Worm (Caenorhabditis elegans): ENCODE measurements around the gene rps-1.

rps-1 gene

ce11 chrIII:4491164-4492144 is 15.7 kb downstream of the rps-1 start:
- TF ChIP-seq snpc-4 (tag; optimal IDR thresholded peaks at IDR 0.05) (no peak), ceh-83 (GFP tag; optimal IDR thresholded peaks at IDR 0.05) (peak; percentile 62), cnd-1 (tag; optimal IDR thresholded peaks at IDR 0.05) (peak; percentile 25), sptf-1 (tag; optimal IDR thresholded peaks at IDR 0.05) (peak; percentile 21)

ce11 chrIII:4493008-4493777 is 17.5 kb downstream of the rps-1 start:
- TF ChIP-seq nhr-237 (tag; optimal IDR thresholded peaks at IDR 0.05) (no peak), zip-8 (tag; optimal IDR thresholded peaks at IDR 0.05) (no peak), pha-4 (tag; optimal IDR thresholded peaks at IDR 0.05) (no peak), nhr-28 (tag; optimal IDR thresholded peaks at IDR 0.05) (no peak), snpc-4 (tag; optimal IDR thresholded peaks at IDR 0.05) (no peak), lin-32 (GFP tag; optimal IDR thresholded peaks at IDR 0.05) (no peak), ztf-11 (tag; optimal IDR thresholded peaks at IDR 0.05) (no peak), ceh-43 (GFP tag; optimal IDR thresholded peaks at IDR 0.05) (no peak), drap-1 (GFP tag; optimal IDR thresholded peaks at IDR 0.05) (no peak), nhr-12 (tag; optimal IDR thresholded peaks at IDR 0.05) (no peak)

- no peak for TF ChIP-seq elt-1 (tag; optimal IDR thresholded peaks at IDR 0.05; ENCODE audit: borderline replicate concordance, insufficient read depth)
- TF ChIP-seq unc-62 (GFP tag; optimal IDR thresholded peaks at IDR 0.05), result no peak
- TF ChIP-seq nhr-76 (tag; optimal IDR thresholded peaks at IDR 0.05), result no peak
- no peak for TF ChIP-seq mls-2 (tag; optimal IDR thresholded peaks at IDR 0.05)
- no peak for TF ChIP-seq blmp-1 (tag; optimal IDR thresholded peaks at IDR 0.05)
- no peak for TF ChIP-seq lin-32 (GFP tag; optimal IDR thresholded peaks at IDR 0.05)
- no peak for TF ChIP-seq ham-2 (GFP tag; optimal IDR thresholded peaks at IDR 0.05)
- no peak for TF ChIP-seq sptf-1 (tag; optimal IDR thresholded peaks at IDR 0.05)
- TF ChIP-seq ces-1 (GFP tag; optimal IDR thresholded peaks at IDR 0.05), result no peak
- no peak for TF ChIP-seq ceh-83 (GFP tag; optimal IDR thresholded peaks at IDR 0.05)
- TF ChIP-seq lin-13 (tag; optimal IDR thresholded peaks at IDR 0.05), result no peak
- no peak for TF ChIP-seq elt-3 (tag; optimal IDR thresholded peaks at IDR 0.05)
- no peak for TF ChIP-seq M03D4.4 (tag; optimal IDR thresholded peaks at IDR 0.05)
- TF ChIP-seq lsy-2 (tag; optimal IDR thresholded peaks at IDR 0.05), result no peak
- no peak for TF ChIP-seq cnd-1 (tag; optimal IDR thresholded peaks at IDR 0.05)
Observed at ce11 chrIII:4494541-4495010, 18.9 kb downstream of the rps-1 start.

ce11 chrIII:4495250-4495649 is 19.5 kb downstream of the rps-1 start:
- TF ChIP-seq tbx-8 (GFP tag; optimal IDR thresholded peaks at IDR 0.05) (no peak), ceh-83 (GFP tag; optimal IDR thresholded peaks at IDR 0.05) (no peak), ces-1 (GFP tag; optimal IDR thresholded peaks at IDR 0.05) (no peak), elt-3 (tag; optimal IDR thresholded peaks at IDR 0.05) (no peak), mls-2 (tag; optimal IDR thresholded peaks at IDR 0.05) (no peak), nhr-237 (tag; optimal IDR thresholded peaks at IDR 0.05) (no peak), lsy-2 (tag; optimal IDR thresholded peaks at IDR 0.05) (no peak), ceh-43 (GFP tag; optimal IDR thresholded peaks at IDR 0.05) (no peak), hlh-1 (tag; optimal IDR thresholded peaks at IDR 0.05) (no peak), ceh-39 (tag; optimal IDR thresholded peaks at IDR 0.05) (no peak), mab-5 (tag; optimal IDR thresholded peaks at IDR 0.05) (no peak), sem-2 (GFP tag; optimal IDR thresholded peaks at IDR 0.05) (no peak)

ce11 chrIII:4495685-4496084 is 20.0 kb downstream of the rps-1 start:
- TF ChIP-seq M03D4.4 (tag; optimal IDR thresholded peaks at IDR 0.05) (no peak), blmp-1 (tag; optimal IDR thresholded peaks at IDR 0.05) (no peak), ham-2 (GFP tag; optimal IDR thresholded peaks at IDR 0.05) (no peak), tbx-8 (GFP tag; optimal IDR thresholded peaks at IDR 0.05) (no peak), nhr-76 (tag; optimal IDR thresholded peaks at IDR 0.05) (no peak), bed-3 (GFP tag; optimal IDR thresholded peaks at IDR 0.05) (no peak), ceh-83 (GFP tag; optimal IDR thresholded peaks at IDR 0.05) (no peak), lin-13 (tag; optimal IDR thresholded peaks at IDR 0.05) (no peak), snpc-4 (tag; optimal IDR thresholded peaks at IDR 0.05) (no peak), hlh-1 (tag; optimal IDR thresholded peaks at IDR 0.05) (no peak), ceh-43 (GFP tag; optimal IDR thresholded peaks at IDR 0.05) (no peak)
